Worm (Caenorhabditis elegans): Measurements from ENCODE around the gene sre-3.

ce11 chrII:7408192-7408591 lies 22.6 kb downstream of the sre-3 start, which contains the start of gene srd-55:
- TF ChIP-seq pqm-1 (tag; optimal IDR thresholded peaks at IDR 0.05) (no peak), egl-27 (tag; optimal IDR thresholded peaks at IDR 0.05) (no peak), pha-4 (tag; optimal IDR thresholded peaks at IDR 0.05) (no peak), fos-1 (tag; optimal IDR thresholded peaks at IDR 0.05) (no peak), nhr-23 (tag; optimal IDR thresholded peaks at IDR 0.05) (no peak)

All from whole organism, L3 larva.